Worm (Caenorhabditis elegans) whole organism, L2 larva: ENCODE results near the gene R07B7.10.

Source experiments
- C34F6.9 ChIP-seq: fragments of 150-350 bp; optimal IDR thresholded peaks from 2 replicates; lab custom pipeline; 2014; ENCODE audit warnings: missing biosample characterization, missing genetic modification characterization
- F13H6.1 ChIP-seq: sonication (generic microtip); optimal IDR thresholded peaks from 2 replicates; lab custom pipeline; 2016; ENCODE audit warnings: missing genetic modification characterization, missing compliant biosample characterization
- ceh-16 ChIP-seq: fragments of 150-350 bp; optimal IDR thresholded peaks from 2 replicates; lab custom pipeline; 2014; ENCODE audit warnings: missing biosample characterization, missing genetic modification characterization
- fos-1 ChIP-seq: fragments of 150-350 bp; optimal IDR thresholded peaks from 2 replicates; lab custom pipeline; 2014; ENCODE audit warnings: missing biosample characterization, missing genetic modification characterization
- skn-1 ChIP-seq: sonication (generic microtip); optimal IDR thresholded peaks from 2 replicates; lab custom pipeline; 2017; ENCODE audit warnings: missing biosample characterization, missing genetic modification characterization

DNA sequence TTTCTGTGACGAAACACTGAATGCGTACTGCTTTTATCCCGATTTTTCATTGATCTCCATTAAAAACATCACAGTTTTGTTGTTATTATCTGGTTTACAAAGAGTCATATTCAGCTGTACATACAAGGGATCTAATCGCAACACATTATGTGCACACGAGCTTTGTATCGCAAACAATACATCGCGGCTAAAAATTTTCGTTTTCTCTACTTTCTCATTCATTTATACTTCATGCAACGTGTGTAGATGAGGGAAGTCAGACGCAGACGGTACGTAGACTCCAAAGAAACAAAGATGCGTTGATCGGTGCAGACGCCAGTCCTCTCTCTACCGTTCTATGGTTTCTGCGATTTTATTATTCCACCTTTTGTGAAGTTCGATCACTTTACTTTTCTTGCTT lies 23.8 kb downstream of the R07B7.10 start, which contains the start of gene nhr-136:
- no peak for TF ChIP-seq fos-1 (tag; lab: Kevin White, UChicago)
- no peak for TF ChIP-seq skn-1
- no peak for TF ChIP-seq C34F6.9 (tag; lab: Kevin White, UChicago)
- TF ChIP-seq F13H6.1 (tag; lab: Kevin White, UChicago), result no peak
- no peak for TF ChIP-seq ceh-16
